Fruit fly (Drosophila melanogaster): ENCODE data around the gene Atg8a.

- TF ChIP-seq CG8159 (tag; optimal IDR thresholded peaks at IDR 0.05) (no peak), CG17806 (tag; optimal IDR thresholded peaks at IDR 0.05) (no peak), Snoo (tag; optimal IDR thresholded peaks at IDR 0.05) (no peak), EcR (GFP tag; optimal IDR thresholded peaks at IDR 0.05) (peak; percentile 11), CG32121 (GFP tag; IDR thresholded peaks at IDR 0.05) (no peak; the same call in 1 of the 2 replicates), CG12605 (GFP tag; IDR thresholded peaks at IDR 0.05) (peak; percentile 26; the same call in 1 of the 2 replicates), CG34367 (tag; optimal IDR thresholded peaks at IDR 0.05) (no peak), CG4496 (GFP tag; IDR thresholded peaks at IDR 0.05) (0 out of 3 replicates have a peak, but pooled peaks have one; percentile 24), CG10348 (GFP tag; IDR thresholded peaks at IDR 0.05) (no peak), CG9948 (tag; optimal IDR thresholded peaks at IDR 0.05) (no peak), CG13204 (GFP tag; optimal IDR thresholded peaks at IDR 0.05) (no peak), gl (tag; optimal IDR thresholded peaks at IDR 0.05) (no peak), fd96Ca (GFP tag; IDR thresholded peaks at IDR 0.05) (0 out of 3 replicates have a peak, but pooled peaks have one; percentile 29), Pif1B (GFP tag; optimal IDR thresholded peaks at IDR 0.05) (no peak)
Measured at dm6 chrX:10806718-10807412, 38.7 kb upstream of the Atg8a start.

Measured in whole organism, pupa.